Worm (Caenorhabditis elegans) whole organism, mixed stage, embryonic: ENCODE measurements around the gene H41C03.1.

ENCODE experiments used
- blmp-1 ChIP-seq: fragments of 150-350 bp; optimal IDR thresholded peaks from 2 replicates; lab custom pipeline; 2014; ENCODE audit warnings: missing biosample characterization, missing genetic modification characterization
- flh-1 ChIP-seq: fragments of 200-800 bp; sonication (Bioruptor generic); optimal IDR thresholded peaks from 2 replicates; lab custom pipeline; 2018; ENCODE audit warnings: mild to moderate bottlenecking, missing genetic modification characterization, moderate library complexity, missing compliant biosample characterization
- hlh-1 ChIP-seq: fragments of 150-350 bp; optimal IDR thresholded peaks from 2 replicates; lab custom pipeline; 2014; ENCODE audit warnings: missing biosample characterization, missing genetic modification reagents, missing genetic modification characterization
- nhr-2 ChIP-seq: fragments of 150-350 bp; optimal IDR thresholded peaks from 2 replicates; lab custom pipeline; 2014; ENCODE audit warnings: missing biosample characterization, missing genetic modification characterization
- nhr-76 ChIP-seq: sonication (generic microtip); optimal IDR thresholded peaks from 2 replicates; lab custom pipeline; 2017; ENCODE audit warnings: missing biosample characterization, missing genetic modification characterization
- tbx-8 ChIP-seq: fragments of 200-800 bp; sonication (Bioruptor generic); optimal IDR thresholded peaks from 2 replicates; lab custom pipeline; 2018; ENCODE audit warnings: mild to moderate bottlenecking, missing genetic modification characterization, moderate library complexity, missing compliant biosample characterization
- unc-120 ChIP-seq: sonication (generic microtip); optimal IDR thresholded peaks from 2 replicates; lab custom pipeline; 2017; ENCODE audit warnings: missing genetic modification characterization, missing compliant biosample characterization; ENCODE audit not compliant: poor library complexity, severe bottlenecking
- unc-62 ChIP-seq: fragments of 150-350 bp; optimal IDR thresholded peaks from 2 replicates; lab custom pipeline; 2014; ENCODE audit warnings: missing biosample characterization, missing genetic modification reagents, missing genetic modification characterization
- ztf-11 ChIP-seq: fragments of 150-350 bp; optimal IDR thresholded peaks from 2 replicates; lab custom pipeline; 2014; ENCODE audit warnings: missing biosample characterization, missing genetic modification characterization

DNA sequence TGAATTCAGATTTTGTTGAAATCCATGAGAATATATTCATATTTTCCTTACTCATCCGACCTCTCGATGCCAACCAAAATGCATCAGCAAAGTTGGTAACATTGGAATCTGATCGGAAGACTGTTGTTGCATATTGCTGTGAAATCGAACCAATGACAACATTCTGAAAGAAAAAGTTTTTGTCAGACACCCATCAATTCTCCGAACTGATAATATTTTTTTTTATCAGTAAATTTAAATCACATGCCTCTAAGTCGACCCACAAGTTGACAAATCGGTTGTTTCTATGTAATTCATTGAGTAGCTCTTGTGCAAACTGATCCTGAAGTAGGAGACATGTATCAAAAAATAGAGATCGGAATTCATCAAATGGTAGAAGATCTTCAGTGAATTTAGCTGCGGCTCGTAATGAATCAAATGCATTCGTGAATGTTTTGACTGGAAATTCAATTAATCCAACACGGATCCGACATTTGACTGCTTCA, 24.2 kb upstream of the H41C03.1 start, which contains the start of gene col-74:
- TF ChIP-seq nhr-76 (tag; lab: Kevin White, UChicago) (no peak), unc-62 (no peak), nhr-2 (tag; lab: Kevin White, UChicago) (no peak), tbx-8 (GFP tag; lab: Kevin White, UChicago) (no peak), blmp-1 (tag; lab: Kevin White, UChicago) (no peak), unc-120 (no peak), flh-1 (GFP tag; lab: Kevin White, UChicago) (no peak), ztf-11 (tag; lab: Kevin White, UChicago) (no peak), hlh-1 (no peak)
